Worm (Caenorhabditis elegans): ENCODE data around the gene T03D8.6.
A peak's percentile ranks its signal among the peaks of the same experiment; 100 is the strongest.

Gene T03D8.6

ce11 chrV:20841484-20841883 lies 21.4 kb upstream of the T03D8.6 start:
- no peak for TF ChIP-seq daf-12 (tag; optimal IDR thresholded peaks at IDR 0.05)
- no peak for TF ChIP-seq ceh-28 (tag; optimal IDR thresholded peaks at IDR 0.05)
- TF ChIP-seq unc-62 (GFP tag; optimal IDR thresholded peaks at IDR 0.05), result no peak
- no peak for TF ChIP-seq fos-1 (tag; optimal IDR thresholded peaks at IDR 0.05)
- no peak for TF ChIP-seq unc-39 (tag; optimal IDR thresholded peaks at IDR 0.05)
- no peak for TF ChIP-seq nhr-237 (tag; optimal IDR thresholded peaks at IDR 0.05)
- no peak for TF ChIP-seq nhr-12 (tag; optimal IDR thresholded peaks at IDR 0.05)
- TF ChIP-seq lsy-12 (tag; optimal IDR thresholded peaks at IDR 0.05), result no peak
- TF ChIP-seq R02D3.7 (tag; optimal IDR thresholded peaks at IDR 0.05), result no peak
- no peak for TF ChIP-seq nhr-43 (tag; optimal IDR thresholded peaks at IDR 0.05; ENCODE audit: poor library complexity, severe bottlenecking)
- TF ChIP-seq ZK546.5 (tag; optimal IDR thresholded peaks at IDR 0.05), result no peak
- TF ChIP-seq lin-15B (tag; optimal IDR thresholded peaks at IDR 0.05), result no peak
- TF ChIP-seq ztf-11 (tag; optimal IDR thresholded peaks at IDR 0.05), result no peak
- no peak for TF ChIP-seq nhr-11 (tag; optimal IDR thresholded peaks at IDR 0.05)
- TF ChIP-seq elt-3 (tag; optimal IDR thresholded peaks at IDR 0.05), result no peak
- no peak for TF ChIP-seq pha-4 (tag; optimal IDR thresholded peaks at IDR 0.05)
- no peak for TF ChIP-seq ceh-9 (tag; optimal IDR thresholded peaks at IDR 0.05)

ce11 chrV:20838565-20838964 lies 18.4 kb upstream of the T03D8.6 start, which contains the start of gene exos-7:
Gene exos-7, plus strand, starts transcription at chrV:20838865.
- TF ChIP-seq eor-1 (tag; optimal IDR thresholded peaks at IDR 0.05) (no peak), ceh-16 (tag; optimal IDR thresholded peaks at IDR 0.05) (no peak), ceh-28 (tag; optimal IDR thresholded peaks at IDR 0.05) (no peak), unc-39 (tag; optimal IDR thresholded peaks at IDR 0.05) (no peak), aly-2 (tag; optimal IDR thresholded peaks at IDR 0.05) (no peak), nhr-11 (tag; optimal IDR thresholded peaks at IDR 0.05) (no peak), skn-1 (tag; optimal IDR thresholded peaks at IDR 0.05) (no peak), nhr-23 (tag; optimal IDR thresholded peaks at IDR 0.05) (no peak), R02D3.7 (tag; optimal IDR thresholded peaks at IDR 0.05) (no peak), mml-1 (tag; optimal IDR thresholded peaks at IDR 0.05) (no peak), snpc-4 (tag; optimal IDR thresholded peaks at IDR 0.05) (no peak), nhr-25 (tag; optimal IDR thresholded peaks at IDR 0.05) (no peak), unc-62 (GFP tag; optimal IDR thresholded peaks at IDR 0.05) (no peak), lin-15B (tag; optimal IDR thresholded peaks at IDR 0.05) (no peak), nfya-1 (tag; optimal IDR thresholded peaks at IDR 0.05; ENCODE audit: insufficient read depth) (no peak), nhr-12 (tag; optimal IDR thresholded peaks at IDR 0.05) (no peak), ZK546.5 (tag; optimal IDR thresholded peaks at IDR 0.05) (no peak), hmg-11 (tag; optimal IDR thresholded peaks at IDR 0.05) (no peak), sea-2 (GFP tag; optimal IDR thresholded peaks at IDR 0.05) (no peak)

ce11 chrV:20837765-20838164 lies 17.6 kb upstream of the T03D8.6 start, which contains the start of gene mrps-12:
Gene mrps-12, plus strand, starts transcription at chrV:20838080.
- TF ChIP-seq mdl-1 (tag; optimal IDR thresholded peaks at IDR 0.05), result no peak
- TF ChIP-seq egl-27 (tag; optimal IDR thresholded peaks at IDR 0.05), result no peak
- TF ChIP-seq ZK546.5 (tag; optimal IDR thresholded peaks at IDR 0.05), result no peak
- no peak for TF ChIP-seq nhr-43 (tag; optimal IDR thresholded peaks at IDR 0.05; ENCODE audit: poor library complexity, severe bottlenecking)
- TF ChIP-seq ceh-28 (tag; optimal IDR thresholded peaks at IDR 0.05), result peak; percentile 36
- TF ChIP-seq lin-15B (tag; optimal IDR thresholded peaks at IDR 0.05), result peak; percentile 34
- peak; percentile 46 for TF ChIP-seq nfya-1 (tag; optimal IDR thresholded peaks at IDR 0.05; ENCODE audit: insufficient read depth)

- TF ChIP-seq pha-4 (tag; optimal IDR thresholded peaks at IDR 0.05) (peak; percentile 35), hmg-11 (tag; optimal IDR thresholded peaks at IDR 0.05) (peak; percentile 34), lin-15B (tag; optimal IDR thresholded peaks at IDR 0.05) (peak; percentile 10), unc-62 (GFP tag; optimal IDR thresholded peaks at IDR 0.05) (no peak), mdl-1 (tag; optimal IDR thresholded peaks at IDR 0.05) (no peak)
Observed at ce11 chrV:20832554-20832963, 12.4 kb upstream of the T03D8.6 start.

- TF ChIP-seq nhr-67 (tag; optimal IDR thresholded peaks at IDR 0.05) (no peak), nhr-76 (tag; optimal IDR thresholded peaks at IDR 0.05) (no peak), nhr-25 (tag; optimal IDR thresholded peaks at IDR 0.05) (no peak), egl-5 (tag; optimal IDR thresholded peaks at IDR 0.05) (no peak), pqm-1 (tag; optimal IDR thresholded peaks at IDR 0.05) (peak; percentile 75), elt-2 (tag; optimal IDR thresholded peaks at IDR 0.05) (peak; percentile 74), hmg-11 (tag; optimal IDR thresholded peaks at IDR 0.05) (no peak), ZK546.5 (tag; optimal IDR thresholded peaks at IDR 0.05) (no peak), nhr-28 (tag; optimal IDR thresholded peaks at IDR 0.05) (no peak), fkh-10 (GFP tag; optimal IDR thresholded peaks at IDR 0.05) (no peak), ceh-16 (tag; optimal IDR thresholded peaks at IDR 0.05) (no peak), fos-1 (tag; optimal IDR thresholded peaks at IDR 0.05) (no peak), R02D3.7 (tag; optimal IDR thresholded peaks at IDR 0.05) (no peak), jun-1 (tag; optimal IDR thresholded peaks at IDR 0.05) (peak; percentile 2), lin-15B (tag; optimal IDR thresholded peaks at IDR 0.05) (no peak), fkh-2 (tag; optimal IDR thresholded peaks at IDR 0.05) (no peak), ceh-9 (tag; optimal IDR thresholded peaks at IDR 0.05) (no peak), pha-4 (tag; optimal IDR thresholded peaks at IDR 0.05) (peak; percentile 83), nhr-43 (tag; optimal IDR thresholded peaks at IDR 0.05; ENCODE audit: poor library complexity, severe bottlenecking) (no peak), nhr-23 (tag; optimal IDR thresholded peaks at IDR 0.05) (no peak)
Observed at ce11 chrV:20831867-20832266, 11.7 kb upstream of the T03D8.6 start.
